Fruit fly (Drosophila melanogaster) whole organism, embryonic: Measurements from ENCODE around the gene Nprl3.
A peak's percentile ranks its signal among the peaks of the same experiment; 100 is the strongest.

Experiments
- C15 ChIP-seq: fragments of 200-800 bp; sonication (Bioruptor generic); IDR thresholded peaks from 3 replicates; pipeline ENCODE4 v1.3.6; 2022; ENCODE audit warnings: missing biosample characterization, missing genetic modification characterization
- CG1024 ChIP-seq: fragments of 200-800 bp; sonication (Bioruptor generic); IDR thresholded peaks from 2 replicates; pipeline ENCODE4 v1.3.6; 2022; ENCODE audit warnings: missing biosample characterization, missing genetic modification characterization
- CG10431 ChIP-seq: fragments of 200-800 bp; sonication (Bioruptor generic); optimal IDR thresholded peaks from 3 replicates; lab custom pipeline; 2018; ENCODE audit warnings: missing biosample characterization, mild to moderate bottlenecking, missing genetic modification characterization
- CG11085 ChIP-seq: fragments of 200-800 bp; sonication (Bioruptor generic); IDR thresholded peaks from 2 replicates; pipeline ENCODE4 v1.3.6; 2022; ENCODE audit warnings: missing biosample characterization, missing genetic modification characterization
- CG14014 ChIP-seq: fragments of 200-800 bp; sonication (Bioruptor generic); IDR thresholded peaks from 2 replicates; pipeline ENCODE4 v1.3.6; 2022; ENCODE audit warnings: missing biosample characterization, missing genetic modification characterization
- CG15601 ChIP-seq: fragments of 200-800 bp; sonication (Bioruptor generic); optimal IDR thresholded peaks from 3 replicates; lab custom pipeline; 2019; ENCODE audit warnings: missing biosample characterization, mild to moderate bottlenecking, missing genetic modification characterization, moderate library complexity
- CG17328 ChIP-seq: fragments of 200-800 bp; sonication (Bioruptor generic); IDR thresholded peaks from 2 replicates; pipeline ENCODE4 v1.3.6; 2022; ENCODE audit warnings: missing biosample characterization, missing genetic modification characterization
- CG17361 ChIP-seq: fragments of 200-800 bp; sonication (Bioruptor generic); IDR thresholded peaks from 3 replicates; pipeline ENCODE4 v1.3.6; 2022; ENCODE audit warnings: missing biosample characterization, missing genetic modification characterization
- CG17802 ChIP-seq: fragments of 200-800 bp; sonication (Bioruptor generic); optimal IDR thresholded peaks from 2 replicates; lab custom pipeline; 2018; ENCODE audit warnings: missing biosample characterization, mild to moderate bottlenecking, missing genetic modification characterization, moderate library complexity
- CG1792 ChIP-seq: fragments of 200-800 bp; sonication (Bioruptor generic); optimal IDR thresholded peaks from 2 replicates; lab custom pipeline; 2016; ENCODE audit warnings: missing biosample characterization, missing genetic modification characterization
- CG30431 ChIP-seq: fragments of 200-800 bp; sonication (Bioruptor generic); optimal IDR thresholded peaks from 2 replicates; lab custom pipeline; 2017; ENCODE audit warnings: missing biosample characterization, missing genetic modification characterization
- CG31365 ChIP-seq: fragments of 200-800 bp; sonication (Bioruptor generic); optimal IDR thresholded peaks from 2 replicates; lab custom pipeline; 2018; ENCODE audit warnings: missing biosample characterization, mild to moderate bottlenecking, missing genetic modification characterization
- CG3407 ChIP-seq: fragments of 200-800 bp; sonication (Bioruptor generic); optimal IDR thresholded peaks from 2 replicates; lab custom pipeline; 2018; ENCODE audit warnings: missing biosample characterization, mild to moderate bottlenecking, missing genetic modification characterization
- CG7928 ChIP-seq: fragments of 200-800 bp; sonication (Bioruptor generic); optimal IDR thresholded peaks from 2 replicates; lab custom pipeline; 2017; ENCODE audit warnings: missing biosample characterization, mild to moderate bottlenecking, missing genetic modification characterization
- E2f1 ChIP-seq: fragments of 200-800 bp; sonication (Bioruptor generic); IDR thresholded peaks from 2 replicates; pipeline ENCODE4 v1.3.6; 2022; ENCODE audit warnings: missing biosample characterization, missing genetic modification characterization
- E2f2 ChIP-seq: fragments of 200-800 bp; sonication (Bioruptor generic); IDR thresholded peaks from 2 replicates; pipeline ENCODE4 v1.3.6; 2022; ENCODE audit warnings: missing biosample characterization, missing genetic modification characterization
- Fer3 ChIP-seq: fragments of 200-800 bp; sonication (Bioruptor generic); optimal IDR thresholded peaks from 2 replicates; lab custom pipeline; 2018; ENCODE audit warnings: missing biosample characterization, mild to moderate bottlenecking, missing genetic modification characterization, moderate library complexity
- HmgD ChIP-seq: fragments of 200-800 bp; sonication (Bioruptor generic); optimal IDR thresholded peaks from 3 replicates; lab custom pipeline; 2016; ENCODE audit warnings: missing biosample characterization, missing genetic modification characterization
- Hr3 ChIP-seq: fragments of 200-800 bp; sonication (Bioruptor generic); optimal IDR thresholded peaks from 3 replicates; lab custom pipeline; 2016; ENCODE audit warnings: missing biosample characterization, missing genetic modification characterization
- Mad ChIP-seq: fragments of 200-800 bp; sonication (Bioruptor generic); optimal IDR thresholded peaks from 2 replicates; lab custom pipeline; 2016; ENCODE audit warnings: missing biosample characterization, missing genetic modification characterization
- NC2β ChIP-seq: fragments of 200-800 bp; sonication (Bioruptor generic); optimal IDR thresholded peaks from 2 replicates; lab custom pipeline; 2016; ENCODE audit warnings: missing biosample characterization, missing genetic modification characterization
- Oli ChIP-seq: fragments of 200-800 bp; sonication (Bioruptor generic); optimal IDR thresholded peaks from 2 replicates; lab custom pipeline; 2018; ENCODE audit warnings: missing biosample characterization, mild to moderate bottlenecking, missing genetic modification characterization, moderate library complexity
- Poxn ChIP-seq: fragments of 200-800 bp; sonication (Bioruptor generic); IDR thresholded peaks from 2 replicates; pipeline ENCODE4 v1.3.6; 2022; ENCODE audit warnings: missing biosample characterization, missing genetic modification characterization
- Ravus ChIP-seq: fragments of 200-800 bp; sonication (Bioruptor generic); IDR thresholded peaks from 2 replicates; pipeline ENCODE4 v1.3.6; 2022; ENCODE audit warnings: missing biosample characterization, missing genetic modification characterization
- Scr ChIP-seq: fragments of 200-800 bp; sonication (Bioruptor generic); IDR thresholded peaks from 2 replicates; pipeline ENCODE4 v1.3.6; 2022; ENCODE audit warnings: missing biosample characterization, missing genetic modification characterization; ENCODE audit not compliant: partially characterized antibody
- Sox102F ChIP-seq: fragments of 200-800 bp; sonication (Bioruptor generic); optimal IDR thresholded peaks from 2 replicates; lab custom pipeline; 2018; ENCODE audit warnings: missing biosample characterization, mild to moderate bottlenecking, missing genetic modification characterization, moderate library complexity
- ap ChIP-seq: fragments of 200-800 bp; sonication (Bioruptor generic); IDR thresholded peaks from 2 replicates; pipeline ENCODE4 v1.3.6; 2022; ENCODE audit warnings: missing biosample characterization, missing genetic modification characterization
- cato ChIP-seq: fragments of 200-800 bp; sonication (Bioruptor generic); optimal IDR thresholded peaks from 2 replicates; lab custom pipeline; 2016; ENCODE audit warnings: missing biosample characterization, missing genetic modification characterization, borderline replicate concordance
- croc ChIP-seq: fragments of 200-800 bp; sonication (Bioruptor generic); conservative IDR thresholded peaks from 3 replicates; pipeline ENCODE4 v1.3.6; 2022; ENCODE audit warnings: missing biosample characterization, missing genetic modification characterization
- ems ChIP-seq: fragments of 200-800 bp; sonication (Bioruptor generic); optimal IDR thresholded peaks from 3 replicates; lab custom pipeline; 2016; ENCODE audit warnings: missing biosample characterization, missing genetic modification characterization
- fd102C ChIP-seq: fragments of 200-800 bp; sonication (Bioruptor generic); optimal IDR thresholded peaks from 2 replicates; lab custom pipeline; 2018; ENCODE audit warnings: missing biosample characterization, mild to moderate bottlenecking, missing genetic modification characterization, moderate library complexity
- fd96Cb ChIP-seq: fragments of 200-800 bp; sonication (Bioruptor generic); optimal IDR thresholded peaks from 2 replicates; lab custom pipeline; 2018; ENCODE audit warnings: missing biosample characterization, mild to moderate bottlenecking, missing genetic modification characterization, moderate library complexity
- gce ChIP-seq: fragments of 200-800 bp; sonication (Bioruptor generic); IDR thresholded peaks from 3 replicates; pipeline ENCODE4 v1.3.6; 2022; ENCODE audit warnings: missing biosample characterization, missing genetic modification characterization
- gt ChIP-seq: fragments of 200-800 bp; sonication (Bioruptor generic); IDR thresholded peaks from 2 replicates; pipeline ENCODE4 v1.3.6; 2022; ENCODE audit warnings: missing biosample characterization, missing genetic modification characterization
- ham ChIP-seq: fragments of 200-800 bp; sonication (Bioruptor generic); IDR thresholded peaks from 2 replicates; pipeline ENCODE4 v1.3.6; 2022; ENCODE audit warnings: missing biosample characterization, missing genetic modification characterization
- inv ChIP-seq: fragments of 200-800 bp; sonication (Bioruptor generic); IDR thresholded peaks from 2 replicates; pipeline ENCODE4 v1.3.6; 2022; ENCODE audit warnings: missing biosample characterization, missing genetic modification characterization; ENCODE audit not compliant: partially characterized antibody
- ken ChIP-seq: fragments of 200-800 bp; sonication (Bioruptor generic); IDR thresholded peaks from 3 replicates; pipeline ENCODE4 v1.3.6; 2022; ENCODE audit warnings: missing biosample characterization, missing genetic modification characterization
- nom ChIP-seq: fragments of 200-800 bp; sonication (Bioruptor generic); optimal IDR thresholded peaks from 2 replicates; lab custom pipeline; 2017; ENCODE audit warnings: missing biosample characterization, missing genetic modification characterization, mild to moderate bottlenecking, moderate library complexity, missing genetic modification reagents
- onecut ChIP-seq: fragments of 200-800 bp; sonication (Bioruptor generic); IDR thresholded peaks from 2 replicates; pipeline ENCODE4 v1.3.6; 2022; ENCODE audit warnings: missing biosample characterization, missing genetic modification characterization
- pnt ChIP-seq: fragments of 200-800 bp; sonication (Bioruptor generic); optimal IDR thresholded peaks from 3 replicates; lab custom pipeline; 2016; ENCODE audit warnings: missing biosample characterization, missing genetic modification characterization
- pros ChIP-seq: fragments of 200-800 bp; sonication (Bioruptor generic); optimal IDR thresholded peaks from 3 replicates; lab custom pipeline; 2019; ENCODE audit warnings: missing biosample characterization, mild to moderate bottlenecking, missing genetic modification characterization, moderate library complexity
- scrt ChIP-seq: fragments of 200-800 bp; sonication (Bioruptor generic); optimal IDR thresholded peaks from 2 replicates; lab custom pipeline; 2018; ENCODE audit warnings: missing biosample characterization, mild to moderate bottlenecking, missing genetic modification characterization, moderate library complexity
- sd ChIP-seq: fragments of 200-800 bp; sonication (Bioruptor generic); optimal IDR thresholded peaks from 3 replicates; lab custom pipeline; 2018; ENCODE audit warnings: missing biosample characterization, mild to moderate bottlenecking, missing genetic modification characterization, moderate library complexity
- sens-2 ChIP-seq: fragments of 200-800 bp; sonication (Bioruptor generic); IDR thresholded peaks from 2 replicates; pipeline ENCODE4 v1.3.6; 2022; ENCODE audit warnings: missing biosample characterization, missing genetic modification characterization
- sim ChIP-seq: fragments of 200-800 bp; sonication (Bioruptor generic); IDR thresholded peaks from 2 replicates; pipeline ENCODE4 v1.3.6; 2022; ENCODE audit warnings: missing biosample characterization, missing genetic modification characterization
- sisA ChIP-seq: fragments of 200-800 bp; sonication (Bioruptor generic); IDR thresholded peaks from 2 replicates; pipeline ENCODE4 v1.3.6; 2022; ENCODE audit warnings: missing biosample characterization, missing genetic modification characterization
- sob ChIP-seq: fragments of 200-800 bp; sonication (Bioruptor generic); IDR thresholded peaks from 2 replicates; pipeline ENCODE4 v1.3.6; 2022; ENCODE audit warnings: missing biosample characterization, missing genetic modification characterization
- stc ChIP-seq: fragments of 200-800 bp; sonication (Bioruptor generic); IDR thresholded peaks from 2 replicates; pipeline ENCODE4 v1.3.6; 2022; ENCODE audit warnings: missing biosample characterization, missing genetic modification characterization
- tup ChIP-seq: fragments of 200-800 bp; sonication (Bioruptor generic); optimal IDR thresholded peaks from 2 replicates; lab custom pipeline; 2016; ENCODE audit warnings: missing biosample characterization, mild to moderate bottlenecking, missing genetic modification characterization, moderate library complexity
- z ChIP-seq: fragments of 200-800 bp; sonication (Bioruptor generic); IDR thresholded peaks from 3 replicates; pipeline ENCODE4 v1.3.6; 2022; ENCODE audit warnings: missing biosample characterization, missing genetic modification characterization

Nprl3 gene

dm6 chr3L:14050944-14051548 is 49.4 kb upstream of the Nprl3 start, which contains the start of gene CG6833 (continued):
- no peak for TF ChIP-seq z
- peak; percentile 56 for TF ChIP-seq sens-2 (GFP tag; lab: Robert Waterston, UW)
- peak; percentile 67 for TF ChIP-seq Hr3 (GFP tag; lab: Kevin White, UChicago)
- no peak for TF ChIP-seq CG10431 (GFP tag; lab: Kevin White, UChicago)
- peak; percentile 78 for TF ChIP-seq CG14014 (GFP tag; lab: Robert Waterston, UW)
- TF ChIP-seq CG17328 (GFP tag; lab: Robert Waterston, UW) = peak; percentile 58
- TF ChIP-seq sim (GFP tag; lab: Robert Waterston, UW) = no peak
- no peak; the same call in 1 of the 2 replicates for TF ChIP-seq CG1024 (GFP tag; lab: Robert Waterston, UW)
- TF ChIP-seq onecut = peak; percentile 69
- no peak for TF ChIP-seq CG31365 (tag; lab: Kevin White, UChicago)
- TF ChIP-seq pnt (GFP tag; lab: Kevin White, UChicago) = peak; percentile 75
- no peak for TF ChIP-seq sd (tag; lab: Kevin White, UChicago)
- TF ChIP-seq ap = peak; percentile 48; the same call in 1 of the 2 replicates
- TF ChIP-seq gce (GFP tag; lab: Robert Waterston, UW) = peak; percentile 72; the same call in 1 of the 3 replicates
- TF ChIP-seq ham (GFP tag; lab: Robert Waterston, UW) = 0 out of 2 replicates have a peak, but pooled peaks have one; percentile 15
- TF ChIP-seq NC2β (GFP tag; lab: Kevin White, UChicago) = peak; percentile 62
- TF ChIP-seq E2f1 (GFP tag; lab: Robert Waterston, UW) = peak; percentile 74
- TF ChIP-seq ken = peak; percentile 87
- TF ChIP-seq CG17802 (tag; lab: Kevin White, UChicago) = peak; percentile 61
- peak; percentile 24 for TF ChIP-seq CG15601 (tag; lab: Kevin White, UChicago)
- no peak for TF ChIP-seq Poxn (GFP tag; lab: Robert Waterston, UW)
- no peak for TF ChIP-seq tup (GFP tag; lab: Kevin White, UChicago)
- no peak for TF ChIP-seq fd102C (GFP tag; lab: Kevin White, UChicago)
- TF ChIP-seq Mad = peak; percentile 60
- no peak for TF ChIP-seq inv (GFP tag; lab: Robert Waterston, UW)
- TF ChIP-seq sisA (GFP tag; lab: Robert Waterston, UW) = peak; percentile 86
- peak; percentile 32 for TF ChIP-seq Ravus (GFP tag; lab: Robert Waterston, UW)
- peak; percentile 74 for TF ChIP-seq CG11085 (GFP tag; lab: Robert Waterston, UW)
- TF ChIP-seq E2f2 (GFP tag; lab: Robert Waterston, UW) = peak; percentile 26; the same call in 1 of the 2 replicates
- TF ChIP-seq sob (GFP tag; lab: Robert Waterston, UW) = peak; percentile 86
- TF ChIP-seq Fer3 (tag; lab: Kevin White, UChicago) = peak; percentile 71
- peak; percentile 89 for TF ChIP-seq HmgD (GFP tag; lab: Kevin White, UChicago)
- TF ChIP-seq CG17361 (GFP tag; lab: Robert Waterston, UW) = peak; percentile 68
- peak; percentile 70 for TF ChIP-seq CG1792 (GFP tag; lab: Kevin White, UChicago)
- TF ChIP-seq stc (GFP tag; lab: Robert Waterston, UW) = 0 out of 2 replicates have a peak, but pooled peaks have one; percentile 17
- TF ChIP-seq CG3407 (GFP tag; lab: Kevin White, UChicago) = no peak
- peak; percentile 4 for TF ChIP-seq CG7928
- TF ChIP-seq Scr (GFP tag; lab: Robert Waterston, UW) = no peak
- TF ChIP-seq pros (GFP tag; lab: Kevin White, UChicago) = no peak
- peak; percentile 59 for TF ChIP-seq fd96Cb (tag; lab: Kevin White, UChicago)
- TF ChIP-seq Oli (tag; lab: Kevin White, UChicago) = peak; percentile 7
- peak; percentile 49 for TF ChIP-seq ems
- TF ChIP-seq scrt (GFP tag; lab: Kevin White, UChicago) = peak; percentile 57
- TF ChIP-seq cato (GFP tag; lab: Kevin White, UChicago) = peak; percentile 8
- TF ChIP-seq croc (GFP tag; lab: Robert Waterston, UW) = peak; percentile 53; the same call in 2 of the 3 replicates
- TF ChIP-seq nom (GFP tag; lab: Kevin White, UChicago) = peak; percentile 10
- TF ChIP-seq CG30431 (GFP tag; lab: Kevin White, UChicago) = peak; percentile 64
- TF ChIP-seq Sox102F = peak; percentile 49
- TF ChIP-seq gt (GFP tag; lab: Robert Waterston, UW) = peak; percentile 30; the same call in 1 of the 2 replicates
- no peak for TF ChIP-seq C15
